Fruit fly (Drosophila melanogaster) whole organism, adult: ENCODE data around the gene CG18135.

Experiments used
- CG14711 ChIP-seq: fragments of 200-800 bp; sonication (Bioruptor generic); optimal IDR thresholded peaks from 2 replicates; lab custom pipeline; 2018; ENCODE audit warnings: missing biosample characterization, mild to moderate bottlenecking, missing genetic modification characterization, moderate library complexity
- CG33017 ChIP-seq: fragments of 200-800 bp; sonication (Bioruptor generic); optimal IDR thresholded peaks from 2 replicates; lab custom pipeline; 2018; ENCODE audit warnings: missing biosample characterization, mild to moderate bottlenecking, missing genetic modification characterization, moderate library complexity
- CG7101 ChIP-seq: fragments of 200-800 bp; sonication (Bioruptor generic); optimal IDR thresholded peaks from 2 replicates; lab custom pipeline; 2018; ENCODE audit warnings: missing biosample characterization, mild to moderate bottlenecking, missing genetic modification characterization, moderate library complexity
- cic ChIP-seq: fragments of 200-800 bp; sonication (Bioruptor generic); optimal IDR thresholded peaks from 2 replicates; lab custom pipeline; 2017; ENCODE audit warnings: missing biosample characterization, mild to moderate bottlenecking, missing genetic modification characterization, moderate library complexity
- cnc ChIP-seq, 2 experiments: fragments of >200 bp; optimal IDR thresholded peaks; 2 replicates each; lab custom pipeline; 2017
- kay ChIP-seq: fragments of 200-800 bp; sonication (Bioruptor generic); peaks from one replicate; lab custom pipeline; 2016; ENCODE audit warnings: missing biosample characterization, missing genetic modification characterization, borderline replicate concordance
- pad ChIP-seq: fragments of 200-800 bp; sonication (Bioruptor generic); optimal IDR thresholded peaks from 3 replicates; lab custom pipeline; 2017; ENCODE audit warnings: missing biosample characterization, missing genetic modification characterization, mild to moderate bottlenecking, moderate library complexity, missing genetic modification reagents

DNA sequence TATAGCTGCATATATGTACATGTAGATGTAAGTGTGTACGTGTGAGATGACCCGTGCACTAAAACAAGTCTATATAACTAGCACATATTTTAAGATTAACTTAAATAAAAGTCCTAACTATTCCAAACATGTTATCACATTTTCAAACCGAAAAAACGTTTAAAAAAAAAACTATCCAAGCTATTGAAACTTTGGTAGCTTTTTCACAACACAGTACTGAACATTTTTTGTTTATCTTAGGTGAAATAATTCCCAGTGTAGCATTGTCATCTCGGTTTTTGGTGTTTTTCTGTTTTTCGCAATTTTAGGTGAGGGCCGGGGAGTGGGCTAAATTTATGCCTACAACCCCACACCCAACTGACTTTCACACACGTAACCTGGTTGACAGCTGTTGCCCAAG, 29.1 kb upstream of the CG18135 start:
- no peak for TF ChIP-seq CG33017 (tag; lab: Kevin White, UChicago)
- no peak for TF ChIP-seq kay (GFP tag; lab: Kevin White, UChicago)
- no peak for TF ChIP-seq cic
- no peak for TF ChIP-seq CG7101
- TF ChIP-seq pad (GFP tag; lab: Kevin White, UChicago): no peak
- TF ChIP-seq cnc (optimal IDR thresholded peaks at IDR 0.05; lab: Kevin White, UChicago): no peak
- no peak for TF ChIP-seq CG14711 (tag; lab: Kevin White, UChicago)
